Fruit fly (Drosophila melanogaster) whole organism: ENCODE results near the gene Dhc64C.

Source experiments
- EcR ChIP-seq, 2 experiments: fragments of >200 bp; optimal IDR thresholded peaks; 2 replicates each; lab custom pipeline; 2017; ENCODE audit warnings: missing biosample characterization in 2 of 2, missing genetic modification characterization in 2 of 2, missing genetic modification reagents in 2 of 2
- pan ChIP-seq: fragments of >200 bp; optimal IDR thresholded peaks from 2 replicates; lab custom pipeline; 2017

- no peak for TF ChIP-seq EcR (GFP tag; optimal IDR thresholded peaks at IDR 0.05; lab: Kevin White, UChicago)
- TF ChIP-seq pan (lab: Kevin White, UChicago): no peak
Measured at dm6 chr3L:4848066-4848465, 22.6 kb upstream of the Dhc64C start.
